Fruit fly (Drosophila melanogaster) whole organism, prepupa: ENCODE data around the gene CG12715.

Source experiments
- CG11902 ChIP-seq: fragments of 200-800 bp; sonication (Bioruptor generic); optimal IDR thresholded peaks from 3 replicates; lab custom pipeline; 2016; ENCODE audit warnings: missing biosample characterization, missing genetic modification characterization
- CG16779 ChIP-seq: fragments of 200-800 bp; sonication (Bioruptor generic); optimal IDR thresholded peaks from 3 replicates; lab custom pipeline; 2017; ENCODE audit warnings: missing biosample characterization, mild to moderate bottlenecking, missing genetic modification characterization
- CG6163 ChIP-seq: fragments of 200-800 bp; sonication (Bioruptor generic); IDR thresholded peaks from 3 replicates; pipeline ENCODE4 v1.3.6; 2022; ENCODE audit warnings: missing biosample characterization, missing genetic modification characterization
- CG7368 ChIP-seq: fragments of 200-800 bp; sonication (Bioruptor generic); optimal IDR thresholded peaks from 3 replicates; lab custom pipeline; 2016; ENCODE audit warnings: missing biosample characterization, missing genetic modification characterization
- CG9139 ChIP-seq: fragments of 200-800 bp; sonication (Bioruptor generic); optimal IDR thresholded peaks from 3 replicates; lab custom pipeline; 2017; ENCODE audit warnings: missing biosample characterization, mild to moderate bottlenecking, missing genetic modification characterization
- Hr39 ChIP-seq: fragments of 200-800 bp; sonication (Bioruptor generic); optimal IDR thresholded peaks from 2 replicates; lab custom pipeline; 2016; ENCODE audit warnings: missing biosample characterization, missing genetic modification characterization
- Lpt ChIP-seq: fragments of 200-800 bp; sonication (Bioruptor generic); optimal IDR thresholded peaks from 3 replicates; lab custom pipeline; 2016; ENCODE audit warnings: missing biosample characterization, missing genetic modification characterization
- OdsH ChIP-seq: fragments of 200-800 bp; sonication (Bioruptor generic); optimal IDR thresholded peaks from 3 replicates; lab custom pipeline; 2016; ENCODE audit warnings: missing biosample characterization, missing genetic modification characterization
- esn ChIP-seq: fragments of 200-800 bp; sonication (Bioruptor generic); optimal IDR thresholded peaks from 2 replicates; lab custom pipeline; 2016; ENCODE audit warnings: missing biosample characterization, mild to moderate bottlenecking, missing genetic modification characterization, moderate library complexity
- fkh ChIP-seq: fragments of 200-800 bp; sonication (Bioruptor generic); optimal IDR thresholded peaks from 3 replicates; lab custom pipeline; 2017; ENCODE audit warnings: missing biosample characterization, mild to moderate bottlenecking, missing genetic modification characterization, moderate library complexity
- lz ChIP-seq: fragments of 200-800 bp; sonication (Bioruptor generic); optimal IDR thresholded peaks from 3 replicates; lab custom pipeline; 2016; ENCODE audit warnings: missing biosample characterization, missing genetic modification characterization
- ss ChIP-seq, 2 experiments: fragments of 200-800 bp; sonication (Bioruptor generic); optimal IDR thresholded peaks; 2 replicates in 1 of 2; 3 replicates in 1 of 2; lab custom pipeline; 2017 to 2018; ENCODE audit warnings: mild to moderate bottlenecking in 2 of 2, missing biosample characterization in 2 of 2, missing genetic modification characterization in 2 of 2, moderate library complexity in 1 of 2
- topi ChIP-seq: fragments of 200-800 bp; sonication (Bioruptor generic); optimal IDR thresholded peaks from 3 replicates; lab custom pipeline; 2016; ENCODE audit warnings: missing biosample characterization, missing genetic modification characterization
- vri ChIP-seq: fragments of 200-800 bp; sonication (Bioruptor generic); optimal IDR thresholded peaks from 3 replicates; lab custom pipeline; 2016; ENCODE audit warnings: missing biosample characterization, mild to moderate bottlenecking, missing genetic modification characterization

dm6 chrX:13101817-13102216 lies 46.7 kb upstream of the CG12715 start:
- TF ChIP-seq CG9139 (GFP tag; lab: Kevin White, UChicago) (no peak), CG6163 (GFP tag; lab: Robert Waterston, UW) (no peak), vri (GFP tag; lab: Kevin White, UChicago) (no peak), esn (GFP tag; lab: Kevin White, UChicago) (no peak), OdsH (GFP tag; lab: Kevin White, UChicago) (no peak), ss (GFP tag; optimal IDR thresholded peaks at IDR 0.05; lab: Kevin White, UChicago) (no peak), CG7368 (GFP tag; lab: Kevin White, UChicago) (no peak), topi (GFP tag; lab: Kevin White, UChicago) (no peak), Lpt (GFP tag; lab: Kevin White, UChicago) (no peak), CG11902 (GFP tag; lab: Kevin White, UChicago) (no peak), lz (GFP tag; lab: Kevin White, UChicago) (no peak), CG16779 (no peak), Hr39 (GFP tag; lab: Kevin White, UChicago) (no peak), fkh (GFP tag; lab: Kevin White, UChicago) (no peak)
